Worm (Caenorhabditis elegans): Measurements from ENCODE around the gene glb-27.

glb-27 gene

DNA sequence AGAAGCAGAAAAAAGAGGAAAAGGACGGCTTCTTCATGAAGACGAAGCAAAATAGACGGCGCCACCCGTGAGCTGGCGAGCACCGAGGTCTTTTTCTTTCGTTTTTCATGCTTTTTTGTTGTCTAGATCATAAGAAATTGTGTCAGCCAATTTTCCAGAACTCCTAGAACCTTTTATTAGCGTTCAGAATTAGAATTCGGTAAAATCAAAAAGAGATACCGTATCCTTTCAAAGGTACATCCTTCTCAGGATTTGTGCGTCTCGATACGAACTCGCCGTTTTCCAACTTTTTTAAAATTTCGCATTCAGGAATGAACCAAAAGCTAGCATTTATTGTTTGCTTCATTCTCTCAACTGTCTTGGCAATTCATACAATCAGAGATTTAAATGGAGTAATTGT is 17.0 kb upstream of the glb-27 start, which contains the start of gene F54C9.7:
Gene F54C9.7, plus strand, starts transcription at position 301 of the 400 bp plus-strand sequence.
- TF ChIP-seq ztf-4 (tag; optimal IDR thresholded peaks at IDR 0.05) (no peak), blmp-1 (tag; optimal IDR thresholded peaks at IDR 0.05; ENCODE audit: insufficient read depth) (no peak), sma-3 (GFP tag; optimal IDR thresholded peaks at IDR 0.05) (no peak), ztf-1 (GFP tag; conservative IDR thresholded peaks at IDR 0.05) (no peak), skn-1 (tag; optimal IDR thresholded peaks at IDR 0.05) (no peak), unc-55 (GFP tag; optimal IDR thresholded peaks at IDR 0.05) (peak; percentile 26), sem-4 (tag; optimal IDR thresholded peaks at IDR 0.05) (no peak)

ce11 chrII:8570977-8571376 is 14.9 kb upstream of the glb-27 start, which contains the start of gene bcs-1:
Gene bcs-1, plus strand, starts transcription at chrII:8571085.
- TF ChIP-seq snpc-4 (tag; optimal IDR thresholded peaks at IDR 0.05) = no peak
- TF ChIP-seq R02D3.7 (tag; optimal IDR thresholded peaks at IDR 0.05) = no peak
- TF ChIP-seq ZK546.5 (tag; optimal IDR thresholded peaks at IDR 0.05) = no peak
- TF ChIP-seq nhr-21 (tag; optimal IDR thresholded peaks at IDR 0.05) = no peak
- TF ChIP-seq nhr-10 (tag; optimal IDR thresholded peaks at IDR 0.05) = no peak
- no peak for TF ChIP-seq unc-55 (GFP tag; optimal IDR thresholded peaks at IDR 0.05)
- no peak for TF ChIP-seq lin-39 (tag; optimal IDR thresholded peaks at IDR 0.05)
- no peak for TF ChIP-seq F13H6.1 (tag; optimal IDR thresholded peaks at IDR 0.05)
- no peak for TF ChIP-seq sem-4 (tag; optimal IDR thresholded peaks at IDR 0.05)
- TF ChIP-seq mbf-1 (tag; optimal IDR thresholded peaks at IDR 0.05) = no peak
- TF ChIP-seq nhr-237 (tag; optimal IDR thresholded peaks at IDR 0.05) = no peak
- TF ChIP-seq C34F6.9 (tag; optimal IDR thresholded peaks at IDR 0.05) = no peak
- no peak for TF ChIP-seq nhr-129 (tag; optimal IDR thresholded peaks at IDR 0.05)
- no peak for TF ChIP-seq nhr-12 (tag; optimal IDR thresholded peaks at IDR 0.05)
- no peak for TF ChIP-seq nhr-23 (tag; optimal IDR thresholded peaks at IDR 0.05)
- no peak for TF ChIP-seq nhr-25 (tag; optimal IDR thresholded peaks at IDR 0.05)
- TF ChIP-seq ceh-16 (tag; optimal IDR thresholded peaks at IDR 0.05) = no peak

DNA sequence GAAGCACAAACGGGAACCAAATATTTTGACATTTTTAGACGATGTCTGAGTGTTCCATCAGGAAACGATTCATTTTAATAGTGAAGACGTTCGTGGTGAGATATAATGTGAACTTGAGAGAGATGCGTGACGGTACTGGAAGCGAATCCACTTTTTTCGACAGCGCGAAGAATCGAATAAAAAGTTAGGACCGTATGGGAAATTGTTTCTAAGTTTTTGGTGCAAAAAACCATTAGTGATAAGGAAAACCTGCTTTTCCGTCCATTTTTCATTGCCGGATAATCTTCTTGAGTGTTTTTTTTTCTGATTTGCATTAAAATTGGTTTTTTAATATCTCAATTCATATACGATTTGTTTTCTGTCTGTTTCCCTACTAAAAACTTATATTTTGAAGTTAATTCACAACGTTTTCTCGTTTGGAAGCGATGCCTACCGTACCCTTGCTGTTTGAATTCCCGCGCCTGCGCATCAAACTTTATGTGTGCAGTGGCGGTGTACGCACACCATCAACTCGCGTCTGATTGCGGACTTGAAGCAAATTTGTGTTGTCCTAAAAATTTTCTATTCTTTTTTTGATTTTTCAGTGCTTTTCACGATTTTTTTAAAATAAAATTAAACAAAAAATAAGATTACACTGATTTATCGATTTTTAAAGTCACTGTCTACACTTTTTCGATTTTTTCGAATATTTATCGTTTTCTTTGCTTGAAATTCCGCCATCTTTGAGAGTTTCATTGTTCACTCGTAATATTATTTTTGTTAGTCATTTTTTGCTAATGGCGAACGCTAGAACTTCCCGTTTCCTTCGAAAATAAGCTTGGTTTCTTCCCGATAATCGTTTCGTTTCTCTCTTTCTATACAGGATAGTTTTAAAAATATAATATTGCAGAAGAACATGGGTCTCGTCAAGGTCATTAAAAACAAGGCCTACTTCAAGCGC is 13.2 kb upstream of the glb-27 start, which contains the start of the genes col-38 and rpl-5:
Gene col-38, minus strand, starts transcription at position 51 of the 940 bp plus-strand sequence.
Gene rpl-5, plus strand, starts transcription at position 890 of the 940 bp plus-strand sequence.
- peak; percentile 66 for TF ChIP-seq ceh-16 (tag; optimal IDR thresholded peaks at IDR 0.05)
- TF ChIP-seq lin-11 (tag; optimal IDR thresholded peaks at IDR 0.05) = peak; percentile 95
- peak; percentile 88 for TF ChIP-seq F13H6.1 (tag; optimal IDR thresholded peaks at IDR 0.05)
- TF ChIP-seq mbf-1 (tag; optimal IDR thresholded peaks at IDR 0.05) = no peak
- peak; percentile 80 for TF ChIP-seq snpc-4 (tag; optimal IDR thresholded peaks at IDR 0.05)
- peak; percentile 38 for TF ChIP-seq nhr-237 (tag; optimal IDR thresholded peaks at IDR 0.05)
- no peak for TF ChIP-seq nhr-77 (tag; optimal IDR thresholded peaks at IDR 0.05)
- peak; percentile 71 for TF ChIP-seq nhr-6 (tag; optimal IDR thresholded peaks at IDR 0.05)
- peak; percentile 42 for TF ChIP-seq mab-5 (tag; optimal IDR thresholded peaks at IDR 0.05)
- TF ChIP-seq elt-3 (tag; optimal IDR thresholded peaks at IDR 0.05) = no peak
- no peak for TF ChIP-seq skn-1 (tag; optimal IDR thresholded peaks at IDR 0.05)
- TF ChIP-seq egl-27 (tag; optimal IDR thresholded peaks at IDR 0.05) = no peak
- peak; percentile 71 for TF ChIP-seq zag-1 (tag; optimal IDR thresholded peaks at IDR 0.05)
- peak; percentile 52 for TF ChIP-seq nhr-12 (tag; optimal IDR thresholded peaks at IDR 0.05)
- no peak for TF ChIP-seq ceh-82 (tag; optimal IDR thresholded peaks at IDR 0.05)
- TF ChIP-seq unc-62 (GFP tag; optimal IDR thresholded peaks at IDR 0.05) = no peak
- TF ChIP-seq nhr-21 (tag; optimal IDR thresholded peaks at IDR 0.05) = peak; percentile 81
- peak; percentile 87 for TF ChIP-seq nhr-25 (tag; optimal IDR thresholded peaks at IDR 0.05)
- TF ChIP-seq ztf-4 (tag; optimal IDR thresholded peaks at IDR 0.05) = peak; percentile 71
- TF ChIP-seq crh-2 (tag; optimal IDR thresholded peaks at IDR 0.05) = peak; percentile 96
- TF ChIP-seq gmeb-1 (tag; optimal IDR thresholded peaks at IDR 0.05) = peak; percentile 97
- no peak for TF ChIP-seq dmd-4 (tag; optimal IDR thresholded peaks at IDR 0.05)
- no peak for TF ChIP-seq nhr-11 (tag; optimal IDR thresholded peaks at IDR 0.05)
- TF ChIP-seq lin-13 (GFP tag; optimal IDR thresholded peaks at IDR 0.05) = peak; percentile 88
- peak; percentile 88 for TF ChIP-seq sma-3 (GFP tag; optimal IDR thresholded peaks at IDR 0.05)
- no peak for TF ChIP-seq alr-1 (tag; optimal IDR thresholded peaks at IDR 0.05)
- peak in 1 of 2 experiments; percentile 51 for TF ChIP-seq mdl-1 (tag; optimal IDR thresholded peaks at IDR 0.05)
- no peak for TF ChIP-seq unc-39 (tag; optimal IDR thresholded peaks at IDR 0.05)
- TF ChIP-seq lin-39 (tag; optimal IDR thresholded peaks at IDR 0.05) = no peak
- peak; percentile 79 for TF ChIP-seq sma-9 (GFP tag; optimal IDR thresholded peaks at IDR 0.05)
- no peak for TF ChIP-seq sma-9 (tag; optimal IDR thresholded peaks at IDR 0.05)
- no peak for TF ChIP-seq aly-2 (tag; optimal IDR thresholded peaks at IDR 0.05)
- TF ChIP-seq nhr-129 (tag; optimal IDR thresholded peaks at IDR 0.05) = peak; percentile 92
- TF ChIP-seq elt-1 (tag; optimal IDR thresholded peaks at IDR 0.05) = no peak
- TF ChIP-seq sem-4 (tag; optimal IDR thresholded peaks at IDR 0.05) = peak; percentile 74
- peak; percentile 81 for TF ChIP-seq fos-1 (tag; optimal IDR thresholded peaks at IDR 0.05)
- TF ChIP-seq Y55F3AM.14 (GFP tag; optimal IDR thresholded peaks at IDR 0.05) = peak; percentile 15
- TF ChIP-seq ZK546.5 (tag; optimal IDR thresholded peaks at IDR 0.05) = peak; percentile 96
- peak; percentile 78 for TF ChIP-seq ama-1 (optimal IDR thresholded peaks at IDR 0.05)
- TF ChIP-seq peb-1 (tag; optimal IDR thresholded peaks at IDR 0.05) = no peak
- no peak for TF ChIP-seq nhr-23 (tag; optimal IDR thresholded peaks at IDR 0.05)

Data from whole organism, L2 larva.